In genomic region chrX:8409793-8410192, dm6 we compare ENCODE assay signal across 1 fruit fly cellular context.
TF ChIP-seq lines count a peak whose summit lies in the region.

No protein-coding gene starts in this region.

TF ChIP-seq in whole organism, embryonic, 481 proteins besides CTCF, POLR2A, EP300 and RAD21 (continued from another document and continues in another):
- TF ChIP-seq Optix (GFP tag; IDR thresholded peaks at IDR 0.05; lab: Robert Waterston, UW) = peak; percentile 77; the same call in 2 of the 3 replicates
- TF ChIP-seq CG17328 (GFP tag; IDR thresholded peaks at IDR 0.05; lab: Robert Waterston, UW) = peak; percentile 63; the same call in 1 of the 2 replicates
- peak; percentile 72 for TF ChIP-seq CG15514 (GFP tag; optimal IDR thresholded peaks at IDR 0.05; lab: Kevin White, UChicago)
- no peak for TF ChIP-seq CG42726 (GFP tag; IDR thresholded peaks at IDR 0.05; lab: Robert Waterston, UW; ENCODE audit: partially characterized antibody)
- TF ChIP-seq run (tag; optimal IDR thresholded peaks at IDR 0.05; lab: Kevin White, UChicago) = peak; percentile 27
- peak; percentile 92 for TF ChIP-seq CG10147 (GFP tag; optimal IDR thresholded peaks at IDR 0.05; lab: Kevin White, UChicago)
- TF ChIP-seq CG12071 (GFP tag; optimal IDR thresholded peaks at IDR 0.05; lab: Kevin White, UChicago) = peak; percentile 80
- peak; percentile 57 for TF ChIP-seq MBD-R2 (GFP tag; IDR thresholded peaks at IDR 0.05; lab: Robert Waterston, UW)
- peak; percentile 43; the same call in 1 of the 3 replicates for TF ChIP-seq CG14050 (GFP tag; IDR thresholded peaks at IDR 0.05; lab: Robert Waterston, UW)
- TF ChIP-seq H15 (GFP tag; IDR thresholded peaks at IDR 0.05; lab: Robert Waterston, UW) = 0 out of 3 replicates have a peak, but pooled peaks have one; percentile 51
- TF ChIP-seq shn (GFP tag; optimal IDR thresholded peaks at IDR 0.05; lab: Kevin White, UChicago) = no peak
- TF ChIP-seq az2 (GFP tag; optimal IDR thresholded peaks at IDR 0.05; lab: Kevin White, UChicago) = no peak
- no peak for TF ChIP-seq CG14667 (GFP tag; IDR thresholded peaks at IDR 0.05; lab: Robert Waterston, UW)
- no peak for TF ChIP-seq CG8281 (tag; optimal IDR thresholded peaks at IDR 0.05; lab: Kevin White, UChicago)
- peak; percentile 43 for TF ChIP-seq CG17568 (GFP tag; optimal IDR thresholded peaks at IDR 0.05; lab: Kevin White, UChicago)
- no peak for TF ChIP-seq btn (GFP tag; optimal IDR thresholded peaks at IDR 0.05; lab: Kevin White, UChicago)
- TF ChIP-seq CG6813 (GFP tag; optimal IDR thresholded peaks at IDR 0.05; lab: Kevin White, UChicago) = peak; percentile 51
- no peak for TF ChIP-seq HmgD (GFP tag; optimal IDR thresholded peaks at IDR 0.05; lab: Kevin White, UChicago)
- TF ChIP-seq CG30431 (GFP tag; optimal IDR thresholded peaks at IDR 0.05; lab: Kevin White, UChicago) = no peak
- peak; percentile 54; the same call in 1 of the 3 replicates for TF ChIP-seq otp (GFP tag; IDR thresholded peaks at IDR 0.05; lab: Robert Waterston, UW)
- TF ChIP-seq sd (tag; optimal IDR thresholded peaks at IDR 0.05; lab: Kevin White, UChicago) = peak; percentile 24
- no peak for TF ChIP-seq zen (tag; optimal IDR thresholded peaks at IDR 0.05; lab: Kevin White, UChicago)
- no peak for TF ChIP-seq croc (GFP tag; conservative IDR thresholded peaks at IDR 0.05; lab: Robert Waterston, UW)
- peak; percentile 26 for TF ChIP-seq Vsx1 (GFP tag; optimal IDR thresholded peaks at IDR 0.05; lab: Kevin White, UChicago)
- no peak for TF ChIP-seq klu (GFP tag; IDR thresholded peaks at IDR 0.05; lab: Robert Waterston, UW)
- peak; percentile 55 for TF ChIP-seq kah (GFP tag; optimal IDR thresholded peaks at IDR 0.05; lab: Kevin White, UChicago)
- TF ChIP-seq pum (GFP tag; optimal IDR thresholded peaks at IDR 0.05; lab: Kevin White, UChicago) = no peak
- peak; percentile 86 for TF ChIP-seq CG13296 (GFP tag; optimal IDR thresholded peaks at IDR 0.05; lab: Kevin White, UChicago)
- TF ChIP-seq CG7786 (GFP tag; optimal IDR thresholded peaks at IDR 0.05; lab: Kevin White, UChicago) = no peak
- no peak for TF ChIP-seq gem (tag; optimal IDR thresholded peaks at IDR 0.05; lab: Kevin White, UChicago)
- TF ChIP-seq CG11696 (GFP tag; IDR thresholded peaks at IDR 0.05; lab: Robert Waterston, UW) = no peak
- peak; percentile 90; the same call in 2 of the 3 replicates for TF ChIP-seq so (GFP tag; IDR thresholded peaks at IDR 0.05; lab: Robert Waterston, UW)
- TF ChIP-seq gfzf (GFP tag; optimal IDR thresholded peaks at IDR 0.05; lab: Kevin White, UChicago) = no peak
- TF ChIP-seq jigr1 (GFP tag; IDR thresholded peaks at IDR 0.05; lab: Robert Waterston, UW) = no peak
- TF ChIP-seq zfh2 (GFP tag; optimal IDR thresholded peaks at IDR 0.05; lab: Kevin White, UChicago) = no peak
- peak; percentile 86 for TF ChIP-seq Fer1 (GFP tag; optimal IDR thresholded peaks at IDR 0.05; lab: Kevin White, UChicago)
- no peak for TF ChIP-seq zen2 (GFP tag; IDR thresholded peaks at IDR 0.05; lab: Robert Waterston, UW; ENCODE audit: partially characterized antibody)
- no peak for TF ChIP-seq CG8944 (GFP tag; optimal IDR thresholded peaks at IDR 0.05; lab: Kevin White, UChicago)
- TF ChIP-seq CG7357 (GFP tag; IDR thresholded peaks at IDR 0.05; lab: Robert Waterston, UW) = no peak
- TF ChIP-seq tna (GFP tag; IDR thresholded peaks at IDR 0.05; lab: Robert Waterston, UW; ENCODE audit: partially characterized antibody) = no peak
- TF ChIP-seq gcm (GFP tag; optimal IDR thresholded peaks at IDR 0.05; lab: Kevin White, UChicago) = peak; percentile 17
- TF ChIP-seq CG7372 (GFP tag; IDR thresholded peaks at IDR 0.05; lab: Robert Waterston, UW) = peak; percentile 70; the same call in 1 of the 2 replicates
- TF ChIP-seq pita (GFP tag; optimal IDR thresholded peaks at IDR 0.05; lab: Kevin White, UChicago) = no peak
- no peak for TF ChIP-seq gsb-n (tag; optimal IDR thresholded peaks at IDR 0.05; lab: Kevin White, UChicago)
- TF ChIP-seq HLH4C (GFP tag; IDR thresholded peaks at IDR 0.05; lab: Robert Waterston, UW; ENCODE audit: partially characterized antibody) = no peak
- no peak for TF ChIP-seq sc (optimal IDR thresholded peaks at IDR 0.05; lab: Kevin White, UChicago)
- TF ChIP-seq sc (GFP tag; optimal IDR thresholded peaks at IDR 0.05; lab: Kevin White, UChicago) = no peak
- TF ChIP-seq Gug (GFP tag; IDR thresholded peaks at IDR 0.05; lab: Robert Waterston, UW) = no peak
- TF ChIP-seq CG17186 (GFP tag; optimal IDR thresholded peaks at IDR 0.05; lab: Kevin White, UChicago) = no peak
- TF ChIP-seq knrl (GFP tag; IDR thresholded peaks at IDR 0.05; lab: Robert Waterston, UW; ENCODE audit: partially characterized antibody) = no peak
- no peak for TF ChIP-seq CG16863 (GFP tag; optimal IDR thresholded peaks at IDR 0.05; lab: Kevin White, UChicago)
- TF ChIP-seq CG3065 (GFP tag; optimal IDR thresholded peaks at IDR 0.05; lab: Kevin White, UChicago) = no peak
- TF ChIP-seq CG6254 (GFP tag; optimal IDR thresholded peaks at IDR 0.05; lab: Kevin White, UChicago) = no peak
- TF ChIP-seq bigmax (GFP tag; optimal IDR thresholded peaks at IDR 0.05; lab: Kevin White, UChicago) = peak; percentile 3
- TF ChIP-seq NFAT (GFP tag; IDR thresholded peaks at IDR 0.05; lab: Robert Waterston, UW) = peak; percentile 87
- TF ChIP-seq nmo (GFP tag; optimal IDR thresholded peaks at IDR 0.05; lab: Kevin White, UChicago) = no peak
- TF ChIP-seq CG7839 (tag; optimal IDR thresholded peaks at IDR 0.05; lab: Kevin White, UChicago) = no peak
- TF ChIP-seq Opbp (GFP tag; IDR thresholded peaks at IDR 0.05; lab: Robert Waterston, UW; ENCODE audit: partially characterized antibody) = peak; percentile 38; the same call in 1 of the 3 replicates
- TF ChIP-seq CG2889 (GFP tag; IDR thresholded peaks at IDR 0.05; lab: Robert Waterston, UW) = no peak
- no peak for TF ChIP-seq NK7.1 (GFP tag; optimal IDR thresholded peaks at IDR 0.05; lab: Kevin White, UChicago)
- TF ChIP-seq unc-4 (GFP tag; IDR thresholded peaks at IDR 0.05; lab: Robert Waterston, UW; ENCODE audit: partially characterized antibody) = no peak
- TF ChIP-seq aop (GFP tag; IDR thresholded peaks at IDR 0.05; lab: Robert Waterston, UW) = no peak
- peak in 1 of 2 experiments; percentile 33 for TF ChIP-seq Hr51 (GFP tag; optimal IDR thresholded peaks at IDR 0.05; lab: Kevin White, UChicago)
- TF ChIP-seq Aef1 (GFP tag; IDR thresholded peaks at IDR 0.05; lab: Robert Waterston, UW) = no peak
- TF ChIP-seq CG18764 (GFP tag; optimal IDR thresholded peaks at IDR 0.05; lab: Kevin White, UChicago) = no peak
- TF ChIP-seq CG2199 (GFP tag; IDR thresholded peaks at IDR 0.05; lab: Robert Waterston, UW) = 0 out of 3 replicates have a peak, but pooled peaks have one; percentile 39
- TF ChIP-seq CG17612 (GFP tag; IDR thresholded peaks at IDR 0.05; lab: Robert Waterston, UW) = peak; percentile 25; the same call in 1 of the 2 replicates
- peak; percentile 61 for TF ChIP-seq sqz (GFP tag; optimal IDR thresholded peaks at IDR 0.05; lab: Kevin White, UChicago)
- no peak for TF ChIP-seq slp2 (GFP tag; optimal IDR thresholded peaks at IDR 0.05; lab: Kevin White, UChicago)
- no peak for TF ChIP-seq pb (GFP tag; optimal IDR thresholded peaks at IDR 0.05; lab: Kevin White, UChicago)
- no peak for TF ChIP-seq CG31388 (GFP tag; optimal IDR thresholded peaks at IDR 0.05; lab: Kevin White, UChicago)
- no peak for TF ChIP-seq ap (GFP tag; IDR thresholded peaks at IDR 0.05; lab: Robert Waterston, UW)
- no peak for TF ChIP-seq dan (GFP tag; IDR thresholded peaks at IDR 0.05; lab: Robert Waterston, UW)
- TF ChIP-seq CG3838 (GFP tag; optimal IDR thresholded peaks at IDR 0.05; lab: Kevin White, UChicago) = no peak
- TF ChIP-seq CG34376 (GFP tag; optimal IDR thresholded peaks at IDR 0.05; lab: Kevin White, UChicago) = peak; percentile 97
- TF ChIP-seq CG11695 (GFP tag; IDR thresholded peaks at IDR 0.05; lab: Robert Waterston, UW) = peak; percentile 65; the same call in 2 of the 3 replicates
- TF ChIP-seq Lpt (GFP tag; optimal IDR thresholded peaks at IDR 0.05; lab: Kevin White, UChicago) = no peak
- peak; percentile 88; the same call in 1 of the 2 replicates for TF ChIP-seq CG14014 (GFP tag; IDR thresholded peaks at IDR 0.05; lab: Robert Waterston, UW)
- peak; percentile 91 for TF ChIP-seq cas (GFP tag; IDR thresholded peaks at IDR 0.05; lab: Robert Waterston, UW)
- TF ChIP-seq CG3281 (GFP tag; optimal IDR thresholded peaks at IDR 0.05; lab: Kevin White, UChicago) = peak; percentile 83
- peak; percentile 73 for TF ChIP-seq scrt (GFP tag; optimal IDR thresholded peaks at IDR 0.05; lab: Kevin White, UChicago)
- TF ChIP-seq CG11398 (GFP tag; optimal IDR thresholded peaks at IDR 0.05; lab: Kevin White, UChicago) = no peak
- no peak for TF ChIP-seq pho (GFP tag; optimal IDR thresholded peaks at IDR 0.05; lab: Kevin White, UChicago)
- peak; percentile 82 for TF ChIP-seq abd-A (tag; optimal IDR thresholded peaks at IDR 0.05; lab: Kevin White, UChicago)
- no peak for TF ChIP-seq Chrac-16 (GFP tag; optimal IDR thresholded peaks at IDR 0.05; lab: Kevin White, UChicago)
- no peak for TF ChIP-seq Lim3 (GFP tag; IDR thresholded peaks at IDR 0.05; lab: Robert Waterston, UW)
- peak; percentile 70 for TF ChIP-seq CG8924 (tag; optimal IDR thresholded peaks at IDR 0.05; lab: Kevin White, UChicago)
- TF ChIP-seq HHEX (GFP tag; optimal IDR thresholded peaks at IDR 0.05; lab: Kevin White, UChicago) = no peak
- no peak for TF ChIP-seq nau (GFP tag; optimal IDR thresholded peaks at IDR 0.05; lab: Kevin White, UChicago)
- TF ChIP-seq CG6175 (GFP tag; IDR thresholded peaks at IDR 0.05; lab: Robert Waterston, UW) = peak; percentile 98
- TF ChIP-seq CG4854 (GFP tag; optimal IDR thresholded peaks at IDR 0.05; lab: Kevin White, UChicago) = no peak
- no peak for TF ChIP-seq en (GFP tag; optimal IDR thresholded peaks at IDR 0.05; lab: Kevin White, UChicago)
- no peak for TF ChIP-seq CG12942 (GFP tag; optimal IDR thresholded peaks at IDR 0.05; lab: Kevin White, UChicago)
- no peak for TF ChIP-seq CG13624 (GFP tag; optimal IDR thresholded peaks at IDR 0.05; lab: Kevin White, UChicago)
- TF ChIP-seq Poxn (GFP tag; IDR thresholded peaks at IDR 0.05; lab: Robert Waterston, UW) = 0 out of 2 replicates have a peak, but pooled peaks have one; percentile 28
- TF ChIP-seq CG13287 (GFP tag; IDR thresholded peaks at IDR 0.05; lab: Robert Waterston, UW; ENCODE audit: partially characterized antibody) = 0 out of 2 replicates have a peak, but pooled peaks have one; percentile 14
- TF ChIP-seq usp (GFP tag; optimal IDR thresholded peaks at IDR 0.05; lab: Kevin White, UChicago) = no peak
- TF ChIP-seq schlank (tag; optimal IDR thresholded peaks at IDR 0.05; lab: Kevin White, UChicago) = peak; percentile 78
- peak; percentile 9 for TF ChIP-seq CG8388 (GFP tag; optimal IDR thresholded peaks at IDR 0.05; lab: Kevin White, UChicago)
- no peak for TF ChIP-seq bab2 (GFP tag; optimal IDR thresholded peaks at IDR 0.05; lab: Kevin White, UChicago)
- no peak; the same call in 2 of the 3 replicates for TF ChIP-seq CG11093 (GFP tag; IDR thresholded peaks at IDR 0.05; lab: Robert Waterston, UW)
- TF ChIP-seq fd102C (GFP tag; optimal IDR thresholded peaks at IDR 0.05; lab: Kevin White, UChicago) = no peak
- TF ChIP-seq HLH54F (GFP tag; optimal IDR thresholded peaks at IDR 0.05; lab: Kevin White, UChicago) = no peak
- TF ChIP-seq mld (GFP tag; IDR thresholded peaks at IDR 0.05; lab: Robert Waterston, UW; ENCODE audit: partially characterized antibody) = no peak
- no peak for TF ChIP-seq CG11504 (tag; optimal IDR thresholded peaks at IDR 0.05; lab: Kevin White, UChicago)
- peak; percentile 34 for TF ChIP-seq CG33557 (GFP tag; optimal IDR thresholded peaks at IDR 0.05; lab: Kevin White, UChicago)
- peak; percentile 73 for TF ChIP-seq CG12219 (GFP tag; optimal IDR thresholded peaks at IDR 0.05; lab: Kevin White, UChicago)
- no peak for TF ChIP-seq Mes4 (GFP tag; optimal IDR thresholded peaks at IDR 0.05; lab: Kevin White, UChicago)
- peak; percentile 76 for TF ChIP-seq Hey (tag; optimal IDR thresholded peaks at IDR 0.05; lab: Kevin White, UChicago)
- TF ChIP-seq CG13775 (GFP tag; optimal IDR thresholded peaks at IDR 0.05; lab: Kevin White, UChicago) = no peak
- TF ChIP-seq Stat92E (GFP tag; optimal IDR thresholded peaks at IDR 0.05; lab: Kevin White, UChicago) = no peak
- TF ChIP-seq Neu2 (GFP tag; optimal IDR thresholded peaks at IDR 0.05; lab: Kevin White, UChicago; ENCODE audit: borderline replicate concordance) = no peak
- TF ChIP-seq cwo (GFP tag; optimal IDR thresholded peaks at IDR 0.05; lab: Kevin White, UChicago) = peak; percentile 1
- peak; percentile 56; the same call in 1 of the 3 replicates for TF ChIP-seq sr (GFP tag; IDR thresholded peaks at IDR 0.05; lab: Robert Waterston, UW)
- TF ChIP-seq Bteb2 (GFP tag; optimal IDR thresholded peaks at IDR 0.05; lab: Kevin White, UChicago) = peak; percentile 5
- no peak for TF ChIP-seq z (GFP tag; IDR thresholded peaks at IDR 0.05; lab: Robert Waterston, UW)
- TF ChIP-seq oc (tag; optimal IDR thresholded peaks at IDR 0.05; lab: Kevin White, UChicago) = peak; percentile 16
- TF ChIP-seq mirr (GFP tag; optimal IDR thresholded peaks at IDR 0.05; lab: Kevin White, UChicago) = peak; percentile 98
- TF ChIP-seq Dfd (GFP tag; optimal IDR thresholded peaks at IDR 0.05; lab: Kevin White, UChicago) = no peak
- TF ChIP-seq trem (tag; optimal IDR thresholded peaks at IDR 0.05; lab: Kevin White, UChicago) = no peak
- TF ChIP-seq odd (GFP tag; optimal IDR thresholded peaks at IDR 0.05; lab: Kevin White, UChicago) = peak; percentile 52
- TF ChIP-seq Taf1 (GFP tag; IDR thresholded peaks at IDR 0.05; lab: Robert Waterston, UW) = no peak
- peak; percentile 31 for TF ChIP-seq CG4707 (GFP tag; optimal IDR thresholded peaks at IDR 0.05; lab: Kevin White, UChicago)
- TF ChIP-seq Tbp (GFP tag; optimal IDR thresholded peaks at IDR 0.05; lab: Kevin White, UChicago) = no peak
- TF ChIP-seq CG1603 (tag; optimal IDR thresholded peaks at IDR 0.05; lab: Kevin White, UChicago) = no peak
- no peak for TF ChIP-seq CG6689 (GFP tag; IDR thresholded peaks at IDR 0.05; lab: Robert Waterston, UW)
- no peak for TF ChIP-seq crol (GFP tag; IDR thresholded peaks at IDR 0.05; lab: Robert Waterston, UW)
- no peak for TF ChIP-seq CG12104 (GFP tag; optimal IDR thresholded peaks at IDR 0.05; lab: Kevin White, UChicago)
- no peak for TF ChIP-seq pan (optimal IDR thresholded peaks at IDR 0.05; lab: Kevin White, UChicago)
- TF ChIP-seq pan (GFP tag; optimal IDR thresholded peaks at IDR 0.05 in 1 of 2, IDR thresholded peaks at IDR 0.05 in 1 of 2) = peak in 1 of 2 experiments; percentile 69
- peak; percentile 51 for TF ChIP-seq CG2678 (tag; optimal IDR thresholded peaks at IDR 0.05; lab: Kevin White, UChicago)
- peak; percentile 27 for TF ChIP-seq CG12391 (tag; optimal IDR thresholded peaks at IDR 0.05; lab: Kevin White, UChicago)
